Worm (Caenorhabditis elegans): Measurements from ENCODE around the gene mfsd-8.

The mfsd-8 gene

DNA sequence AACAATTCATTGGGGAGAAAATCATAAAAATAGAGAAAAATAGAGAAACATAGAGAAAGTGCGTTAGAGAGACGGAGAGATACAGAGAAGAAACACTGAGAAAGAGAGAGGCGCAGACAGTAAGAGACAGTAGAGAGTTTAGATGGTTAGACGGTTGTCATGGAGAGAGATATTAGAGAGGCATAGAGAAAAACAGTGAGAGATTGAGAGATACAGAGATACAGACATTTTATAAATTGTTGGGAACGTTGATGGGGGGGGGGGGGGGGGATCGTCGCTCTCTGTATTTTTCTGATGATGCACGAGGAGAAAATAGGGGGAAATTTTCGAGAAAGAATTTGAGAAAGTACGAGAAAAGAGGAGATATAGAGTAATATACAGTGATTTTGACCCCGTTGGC, 2.8 kb upstream of the mfsd-8 start (continued):
- TF ChIP-seq hlh-11 (tag; optimal IDR thresholded peaks at IDR 0.05) (peak; percentile 75), ceh-20 (GFP tag; IDR thresholded peaks at IDR 0.05) (peak; percentile 37; the same call in 1 of the 2 replicates)

DNA sequence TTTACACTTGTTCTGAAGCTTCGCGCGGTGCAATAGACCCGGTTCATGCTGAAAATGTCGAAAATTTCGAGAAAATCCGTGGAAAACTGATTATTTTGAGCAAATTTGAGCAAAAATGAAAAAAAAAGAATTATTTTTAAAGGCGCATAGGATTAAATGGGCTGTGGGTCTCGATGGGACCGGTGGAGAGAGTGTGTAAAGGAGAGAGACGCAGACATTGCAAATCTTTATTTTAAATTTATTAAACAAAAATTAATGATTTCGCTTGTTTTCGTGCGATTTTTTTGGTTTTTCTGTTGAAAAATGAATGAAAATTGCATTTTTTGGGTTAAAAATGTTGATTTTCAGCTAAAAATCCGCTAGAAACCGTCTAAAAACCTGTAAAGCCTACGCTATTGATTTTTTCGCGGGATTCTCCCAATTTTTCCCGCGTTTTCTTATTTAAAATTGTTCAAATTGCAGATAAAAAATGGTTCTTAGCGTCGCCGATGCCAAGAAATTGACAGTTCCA, 12.2 kb downstream of the mfsd-8 start, which contains the start of the genes Y53G8AR.8 and Y53G8AR.6:
Gene Y53G8AR.8 (minus strand): TSS at position 48 of the 511 bp plus-strand sequence.
Gene Y53G8AR.6 (plus strand): TSS at position 461 of the 511 bp plus-strand sequence.
- TF ChIP-seq nhr-48 (tag; optimal IDR thresholded peaks at IDR 0.05), result no peak
- TF ChIP-seq mes-2 (tag; optimal IDR thresholded peaks at IDR 0.05; ENCODE audit: poor library complexity, severe bottlenecking), result peak; percentile 60
- TF ChIP-seq aha-1 (tag), result peak; percentile 29
- no peak for TF ChIP-seq lim-7 (GFP tag; IDR thresholded peaks at IDR 0.05)
- TF ChIP-seq lsy-2 (tag; optimal IDR thresholded peaks at IDR 0.05), result peak in 1 of 2 experiments; percentile 51

DNA sequence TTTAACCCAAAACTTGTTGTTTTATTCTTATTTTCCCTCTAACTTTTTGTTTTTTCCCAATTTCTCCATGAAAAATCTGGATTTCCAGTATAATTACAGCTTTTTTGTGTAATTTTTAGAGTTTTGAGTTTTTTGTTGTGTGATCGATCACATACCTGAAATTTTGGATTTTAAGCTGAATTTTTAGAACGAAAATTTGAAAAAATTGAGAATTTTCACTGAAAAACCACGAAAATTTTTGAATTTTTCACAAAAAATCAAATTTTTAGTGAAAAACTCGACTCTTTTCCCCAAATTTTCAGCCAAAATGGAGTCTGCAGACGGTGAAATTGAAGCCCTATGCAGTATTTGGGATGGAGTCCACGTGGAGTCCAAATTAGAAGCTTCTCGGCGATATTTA, 15.0 kb downstream of the mfsd-8 start, which contains the start of gene Y53G8AR.5:
Gene Y53G8AR.5 (plus strand): TSS at position 301 of the 400 bp plus-strand sequence.
- no peak for TF ChIP-seq R02D3.7 (tag; optimal IDR thresholded peaks at IDR 0.05)
- TF ChIP-seq aha-1 (tag), result peak; percentile 42

ce11 chrIII:3304554-3304953, 22.4 kb downstream of the mfsd-8 start:
- TF ChIP-seq ceh-20 (GFP tag; IDR thresholded peaks at IDR 0.05), result no peak
- TF ChIP-seq F44E2.7 (GFP tag; IDR thresholded peaks at IDR 0.05), result no peak
- TF ChIP-seq lsy-2 (tag; optimal IDR thresholded peaks at IDR 0.05), result peak in 1 of 2 experiments; percentile 21
- TF ChIP-seq egl-27 (tag; optimal IDR thresholded peaks at IDR 0.05), result no peak
- TF ChIP-seq R02D3.7 (tag; optimal IDR thresholded peaks at IDR 0.05), result no peak
- TF ChIP-seq hmg-1.1 (GFP tag; IDR thresholded peaks at IDR 0.05), result 0 out of 2 replicates have a peak, but pooled peaks have one; percentile 43
- no peak for TF ChIP-seq daf-19 (GFP tag; conservative IDR thresholded peaks at IDR 0.05)
- no peak for TF ChIP-seq ceh-82 (tag; optimal IDR thresholded peaks at IDR 0.05)
- TF ChIP-seq lin-13 (GFP tag; optimal IDR thresholded peaks at IDR 0.05), result no peak
- TF ChIP-seq snpc-4 (tag; optimal IDR thresholded peaks at IDR 0.05), result no peak
- no peak for TF ChIP-seq ctbp-1 (GFP tag; IDR thresholded peaks at IDR 0.05)
- TF ChIP-seq zfp-2 (tag; optimal IDR thresholded peaks at IDR 0.05), result no peak
- TF ChIP-seq unc-62 (GFP tag; optimal IDR thresholded peaks at IDR 0.05 in 1 of 2), result peak in 1 of 2 experiments; percentile 73
- TF ChIP-seq unc-62 (tag; optimal IDR thresholded peaks at IDR 0.05), result no peak

DNA sequence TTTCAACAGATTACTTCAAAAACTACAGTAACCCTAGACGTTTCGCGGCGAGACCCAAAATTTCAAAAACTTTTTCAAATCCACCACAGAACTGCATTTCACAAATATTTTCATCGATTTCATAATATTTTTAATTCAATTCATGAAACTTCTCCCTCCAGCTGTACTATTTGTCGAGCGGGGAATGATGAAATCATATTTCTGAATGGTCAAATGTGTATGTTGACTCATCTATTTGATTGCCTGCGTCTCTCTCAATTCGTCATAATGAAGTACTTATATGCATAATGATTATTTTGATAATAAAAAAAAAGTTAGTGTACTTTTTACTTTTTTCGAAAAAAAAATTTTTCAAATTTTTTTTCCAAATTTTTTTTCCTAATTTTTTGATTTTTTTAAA, 24.2 kb downstream of the mfsd-8 start:
- TF ChIP-seq nhr-76 (tag; optimal IDR thresholded peaks at IDR 0.05), result no peak
- TF ChIP-seq lin-39 (tag; optimal IDR thresholded peaks at IDR 0.05), result no peak
- TF ChIP-seq snpc-1.2 (GFP tag; IDR thresholded peaks at IDR 0.05), result no peak
- no peak for TF ChIP-seq daf-16 (GFP tag; optimal IDR thresholded peaks at IDR 0.05)
- TF ChIP-seq daf-16 (tag; optimal IDR thresholded peaks at IDR 0.05), result peak; percentile 52
- TF ChIP-seq nhr-102 (tag; optimal IDR thresholded peaks at IDR 0.05), result no peak
- TF ChIP-seq mxl-3 (GFP tag; optimal IDR thresholded peaks at IDR 0.05), result no peak
- peak in 1 of 2 experiments; percentile 32 for TF ChIP-seq lsy-2 (tag; optimal IDR thresholded peaks at IDR 0.05)
- TF ChIP-seq ceh-44 (GFP tag; IDR thresholded peaks at IDR 0.05), result no peak
- TF ChIP-seq tra-1 (GFP tag; IDR thresholded peaks at IDR 0.05), result no peak
- TF ChIP-seq pqm-1 (tag; optimal IDR thresholded peaks at IDR 0.05), result peak; percentile 39
- TF ChIP-seq madf-5 (GFP tag; IDR thresholded peaks at IDR 0.05), result no peak
- TF ChIP-seq pha-4 (GFP tag; IDR thresholded peaks at IDR 0.05), result no peak
- peak; percentile 56 for TF ChIP-seq pha-4 (tag; optimal IDR thresholded peaks at IDR 0.05)
- TF ChIP-seq zag-1 (tag; optimal IDR thresholded peaks at IDR 0.05), result no peak
- TF ChIP-seq nhr-42 (GFP tag; IDR thresholded peaks at IDR 0.05), result no peak
- TF ChIP-seq dmd-8 (GFP tag; IDR thresholded peaks at IDR 0.05), result no peak
- no peak for TF ChIP-seq lir-3 (tag; optimal IDR thresholded peaks at IDR 0.05)
- no peak for TF ChIP-seq skn-1 (tag; optimal IDR thresholded peaks at IDR 0.05)
- TF ChIP-seq ceh-82 (tag; optimal IDR thresholded peaks at IDR 0.05), result no peak
- TF ChIP-seq dve-1 (tag; optimal IDR thresholded peaks at IDR 0.05; ENCODE audit: insufficient read depth), result peak; percentile 54
- no peak for TF ChIP-seq mdt-29 (GFP tag; IDR thresholded peaks at IDR 0.05)
- TF ChIP-seq madf-9 (GFP tag; conservative IDR thresholded peaks at IDR 0.05), result no peak
- TF ChIP-seq jun-1 (tag; optimal IDR thresholded peaks at IDR 0.05), result no peak
- no peak for TF ChIP-seq rbr-2 (tag; optimal IDR thresholded peaks at IDR 0.05)
- TF ChIP-seq nhr-11 (tag; optimal IDR thresholded peaks at IDR 0.05), result no peak
- TF ChIP-seq mxl-2 (GFP tag; conservative IDR thresholded peaks at IDR 0.05), result no peak
- TF ChIP-seq tag-97 (GFP tag; IDR thresholded peaks at IDR 0.05), result no peak

Data from whole organism, L4 larva.